Fruit fly (Drosophila melanogaster): ENCODE data around the gene CG45122.

CG45122 gene

DNA sequence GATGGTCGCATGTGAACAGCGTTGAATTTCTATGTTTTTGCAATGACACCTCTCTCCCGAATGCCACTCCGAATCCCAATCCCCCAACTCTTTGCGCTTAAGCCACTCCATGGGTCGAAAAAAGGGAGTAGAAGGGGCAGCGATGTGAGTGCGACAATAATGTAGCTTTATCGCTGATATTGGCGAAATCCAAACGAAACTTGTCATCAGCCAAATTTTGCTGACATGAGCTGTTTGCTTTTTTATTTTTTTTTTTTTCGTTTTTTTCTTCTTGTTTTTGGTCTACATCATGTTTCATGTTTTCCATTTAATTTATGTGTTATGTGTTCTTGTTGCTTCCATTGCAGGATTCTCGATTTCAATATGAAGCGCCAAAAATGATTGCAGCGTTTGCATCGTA lies 25.0 kb upstream of the CG45122 start:
- TF ChIP-seq Dfd (GFP tag; optimal IDR thresholded peaks at IDR 0.05) = no peak
- TF ChIP-seq woc (GFP tag; optimal IDR thresholded peaks at IDR 0.05) = no peak
- TF ChIP-seq N (GFP tag; optimal IDR thresholded peaks at IDR 0.05) = no peak
- TF ChIP-seq OdsH (GFP tag; optimal IDR thresholded peaks at IDR 0.05) = no peak
- TF ChIP-seq CG32264 (GFP tag; optimal IDR thresholded peaks at IDR 0.05) = no peak
- no peak for TF ChIP-seq fru (GFP tag; optimal IDR thresholded peaks at IDR 0.05)
- no peak for TF ChIP-seq Hnf4 (GFP tag; optimal IDR thresholded peaks at IDR 0.05)
- TF ChIP-seq h (GFP tag; optimal IDR thresholded peaks at IDR 0.05) = no peak
- no peak for TF ChIP-seq brk (GFP tag; optimal IDR thresholded peaks at IDR 0.05)
- no peak for TF ChIP-seq dmrt93B (GFP tag; optimal IDR thresholded peaks at IDR 0.05)
- no peak for TF ChIP-seq Vsx2 (GFP tag; optimal IDR thresholded peaks at IDR 0.05; ENCODE audit: partially characterized antibody)
- TF ChIP-seq CG9705 (GFP tag; optimal IDR thresholded peaks at IDR 0.05) = no peak
- TF ChIP-seq ey (GFP tag; optimal IDR thresholded peaks at IDR 0.05) = no peak
- no peak for TF ChIP-seq rgr (GFP tag; optimal IDR thresholded peaks at IDR 0.05)
- no peak for TF ChIP-seq jim (GFP tag; optimal IDR thresholded peaks at IDR 0.05)
- no peak for TF ChIP-seq psq (GFP tag; optimal IDR thresholded peaks at IDR 0.05)
- TF ChIP-seq foxo (GFP tag; optimal IDR thresholded peaks at IDR 0.05) = no peak
- no peak for TF ChIP-seq br (GFP tag; optimal IDR thresholded peaks at IDR 0.05)

DNA sequence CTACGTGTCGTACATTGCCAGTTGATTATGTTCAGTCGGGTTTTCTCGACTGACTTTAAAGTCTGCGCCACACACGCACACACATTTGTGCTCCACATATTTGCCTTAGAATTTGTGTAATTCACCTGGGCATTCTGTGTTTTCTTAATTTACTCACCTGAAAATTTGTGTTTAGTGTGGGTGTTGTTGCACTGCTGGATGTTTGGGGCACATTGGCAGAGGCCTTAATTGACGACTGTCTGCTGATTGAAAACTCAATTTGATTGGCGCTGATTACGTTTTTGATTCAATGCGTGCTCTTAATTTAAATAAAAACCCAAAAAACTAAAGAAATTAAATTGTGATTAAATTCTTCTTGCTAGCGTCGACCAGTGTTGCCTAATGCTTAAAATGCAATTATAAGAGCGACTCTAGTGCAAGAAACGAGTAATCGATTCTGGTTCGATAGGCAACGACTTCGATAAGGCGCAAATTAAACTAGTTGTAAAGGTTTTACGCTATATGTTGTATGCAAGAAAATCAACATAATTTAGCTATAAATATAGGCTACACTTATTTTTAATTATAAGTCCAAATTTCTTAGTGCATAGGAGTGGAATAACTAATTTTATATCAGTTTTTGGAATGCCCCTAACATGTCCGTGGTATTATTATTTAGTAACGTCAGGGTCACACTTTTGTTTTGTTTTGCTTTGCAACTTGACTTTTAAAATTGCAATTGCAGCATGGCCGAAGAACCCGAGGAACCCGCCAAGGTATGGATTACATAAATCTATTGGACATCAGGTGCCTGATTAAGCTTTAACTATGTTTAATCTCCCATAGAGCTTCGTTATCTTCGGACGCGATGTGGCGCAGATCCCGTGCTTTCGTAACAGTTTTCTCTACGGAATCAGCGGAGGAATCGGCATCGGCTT lies 13.4 kb upstream of the CG45122 start, which contains the start of the genes CG46281 and CG46280:
Gene CG46281, minus strand, starts transcription at position 51 of the 917 bp plus-strand sequence.
Gene CG46280, minus strand, starts transcription at position 403 of the 917 bp plus-strand sequence.
- TF ChIP-seq dsf (GFP tag; optimal IDR thresholded peaks at IDR 0.05; ENCODE audit: borderline replicate concordance) (peak; percentile 42), Rel (GFP tag; optimal IDR thresholded peaks at IDR 0.05) (no peak), Rel (tag; optimal IDR thresholded peaks at IDR 0.05) (peak; percentile 32), woc (GFP tag; optimal IDR thresholded peaks at IDR 0.05) (peak; percentile 37), CG32264 (GFP tag; optimal IDR thresholded peaks at IDR 0.05) (peak; percentile 2), dl (GFP tag; optimal IDR thresholded peaks at IDR 0.05; ENCODE audit: insufficient read depth in 1 of 2, partially characterized antibody in 2 of 2) (no peak), Jra (GFP tag; optimal IDR thresholded peaks at IDR 0.05) (peak; percentile 74), lola (GFP tag; optimal IDR thresholded peaks at IDR 0.05) (no peak), h (GFP tag; optimal IDR thresholded peaks at IDR 0.05) (no peak), sv (GFP tag; optimal IDR thresholded peaks at IDR 0.05) (peak; percentile 40), sage (GFP tag; optimal IDR thresholded peaks at IDR 0.05) (peak; percentile 20), OdsH (GFP tag; optimal IDR thresholded peaks at IDR 0.05) (peak; percentile 24), Myc (optimal IDR thresholded peaks at IDR 0.05) (peak; percentile 31), GATAd (GFP tag; optimal IDR thresholded peaks at IDR 0.05) (no peak), Hnf4 (GFP tag; optimal IDR thresholded peaks at IDR 0.05) (peak; percentile 68), fru (GFP tag; optimal IDR thresholded peaks at IDR 0.05) (no peak), Hr78 (GFP tag; optimal IDR thresholded peaks at IDR 0.05) (no peak), psq (GFP tag; optimal IDR thresholded peaks at IDR 0.05) (peak; percentile 40), Dif (GFP tag; optimal IDR thresholded peaks at IDR 0.05; ENCODE audit: partially characterized antibody) (no peak), br (GFP tag; optimal IDR thresholded peaks at IDR 0.05) (no peak)

DNA sequence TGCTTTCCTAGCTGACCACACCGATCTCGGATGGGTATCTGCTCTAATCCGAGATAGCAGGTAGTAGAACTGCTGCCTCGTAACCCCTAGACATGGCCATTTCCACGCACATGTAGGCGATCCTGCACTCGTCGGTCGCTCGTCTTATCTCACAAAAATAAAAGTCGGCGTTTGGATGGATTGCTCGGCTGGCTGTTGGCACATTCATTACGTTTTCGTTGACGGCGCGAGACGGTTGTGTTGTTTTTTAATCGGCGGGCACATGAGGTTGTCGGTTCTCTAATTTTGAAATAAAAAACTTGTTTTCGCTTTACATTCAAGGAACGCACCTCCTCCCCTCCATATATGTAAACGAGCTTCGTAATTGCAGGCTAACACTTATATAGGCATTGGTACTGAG lies 11.6 kb upstream of the CG45122 start, which contains the start of gene ry:
Gene ry, plus strand, starts transcription at position 206 of the 400 bp plus-strand sequence.
- no peak for TF ChIP-seq ey (GFP tag; optimal IDR thresholded peaks at IDR 0.05)
- no peak for TF ChIP-seq Rel (GFP tag; optimal IDR thresholded peaks at IDR 0.05)
- peak; percentile 11 for TF ChIP-seq Rel (tag; optimal IDR thresholded peaks at IDR 0.05)

DNA sequence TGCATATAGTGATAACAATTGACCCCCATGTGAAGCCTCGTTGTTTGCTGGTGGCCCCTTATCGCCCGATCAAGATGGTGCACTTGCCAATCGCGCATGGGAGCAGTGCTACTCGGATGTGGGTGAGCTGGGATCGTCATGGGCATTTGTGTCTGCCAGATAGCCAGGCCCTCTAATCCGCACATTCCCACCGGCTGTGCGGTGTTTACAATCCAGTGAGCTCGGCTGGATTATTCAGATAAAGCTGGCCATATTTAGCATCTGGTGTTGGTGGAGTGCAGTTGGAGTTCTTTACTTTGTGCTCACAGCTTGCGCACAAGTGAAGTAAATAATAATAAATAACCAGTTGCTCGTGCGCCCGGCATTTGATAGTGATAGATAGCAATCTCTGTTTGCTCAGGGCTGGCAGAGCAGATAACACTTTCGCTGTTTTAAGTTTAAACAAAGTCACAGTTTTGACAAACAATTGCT lies 10.9 kb upstream of the CG45122 start:
- TF ChIP-seq CG9705 (GFP tag; optimal IDR thresholded peaks at IDR 0.05) (no peak), Hr78 (GFP tag; optimal IDR thresholded peaks at IDR 0.05) (no peak), psq (GFP tag; optimal IDR thresholded peaks at IDR 0.05) (no peak), tai (GFP tag; optimal IDR thresholded peaks at IDR 0.05) (no peak), Dif (GFP tag; optimal IDR thresholded peaks at IDR 0.05; ENCODE audit: partially characterized antibody) (no peak), h (GFP tag; optimal IDR thresholded peaks at IDR 0.05) (no peak), foxo (GFP tag; optimal IDR thresholded peaks at IDR 0.05) (peak in 1 of 2 experiments; percentile 16), br (GFP tag; optimal IDR thresholded peaks at IDR 0.05) (peak; percentile 15), OdsH (GFP tag; optimal IDR thresholded peaks at IDR 0.05) (no peak), Jra (GFP tag; optimal IDR thresholded peaks at IDR 0.05) (no peak), sage (GFP tag; optimal IDR thresholded peaks at IDR 0.05) (no peak), Hr83 (GFP tag; optimal IDR thresholded peaks at IDR 0.05; ENCODE audit: poor library complexity, severe bottlenecking) (peak; percentile 39), GATAd (GFP tag; optimal IDR thresholded peaks at IDR 0.05) (no peak), lola (GFP tag; optimal IDR thresholded peaks at IDR 0.05) (no peak), ey (GFP tag; optimal IDR thresholded peaks at IDR 0.05) (no peak), dl (GFP tag; optimal IDR thresholded peaks at IDR 0.05; ENCODE audit: insufficient read depth in 1 of 2, partially characterized antibody in 2 of 2) (no peak), Dfd (GFP tag; optimal IDR thresholded peaks at IDR 0.05) (no peak), Hnf4 (GFP tag; optimal IDR thresholded peaks at IDR 0.05) (no peak)

Measured in whole organism, wandering third instar larva.